Worm (Caenorhabditis elegans) whole organism, early embryonic: Measurements from ENCODE around the gene str-247.

ENCODE experiments used
- B0310.2 ChIP-seq: sonication (generic microtip); optimal IDR thresholded peaks from 2 replicates; lab custom pipeline; 2016; ENCODE audit warnings: mild to moderate bottlenecking, missing genetic modification characterization, missing compliant biosample characterization
- F13C5.2 ChIP-seq: sonication (generic microtip); optimal IDR thresholded peaks from 2 replicates; lab custom pipeline; 2017; ENCODE audit warnings: mild to moderate bottlenecking, missing genetic modification characterization, inconsistent platforms, missing compliant biosample characterization
- aly-1 ChIP-seq: sonication (generic microtip); optimal IDR thresholded peaks from 2 replicates; lab custom pipeline; 2016; ENCODE audit warnings: missing genetic modification characterization, missing compliant biosample characterization
- ama-1 ChIP-seq: fragments of 150-350 bp; optimal IDR thresholded peaks from 2 replicates; lab custom pipeline; 2014
- ceh-13 ChIP-seq: fragments of 200-800 bp; sonication (Bioruptor generic); optimal IDR thresholded peaks from 2 replicates; lab custom pipeline; 2018; ENCODE audit warnings: mild to moderate bottlenecking, missing genetic modification characterization, missing compliant biosample characterization
- ceh-36 ChIP-seq: sonication (generic microtip); optimal IDR thresholded peaks from 2 replicates; lab custom pipeline; 2016; ENCODE audit warnings: missing genetic modification characterization, inconsistent platforms, missing compliant biosample characterization
- ets-7 ChIP-seq: sonication (generic microtip); optimal IDR thresholded peaks from 2 replicates; lab custom pipeline; 2016; ENCODE audit warnings: missing genotype, missing genetic modification characterization, missing compliant biosample characterization
- flt-1 ChIP-seq: fragments of 200-800 bp; sonication (Bioruptor generic); IDR thresholded peaks from 2 replicates; pipeline ENCODE4 v1.3.6; 2022; ENCODE audit warnings: missing genetic modification characterization, missing compliant biosample characterization
- hmbx-1 ChIP-seq: sonication (generic microtip); optimal IDR thresholded peaks from 2 replicates; lab custom pipeline; 2016; ENCODE audit warnings: mild to moderate bottlenecking, missing genetic modification characterization, missing compliant biosample characterization
- hmg-4 ChIP-seq: fragments of 200-800 bp; sonication (Bioruptor generic); optimal IDR thresholded peaks from 2 replicates; lab custom pipeline; 2018; ENCODE audit warnings: mild to moderate bottlenecking, missing genetic modification characterization, missing compliant biosample characterization
- hnd-1 ChIP-seq: sonication (generic microtip); optimal IDR thresholded peaks from 2 replicates; lab custom pipeline; 2016; ENCODE audit warnings: missing genetic modification characterization, missing compliant biosample characterization
- pes-1 ChIP-seq: fragments of 200-800 bp; sonication (Bioruptor generic); IDR thresholded peaks from 2 replicates; pipeline ENCODE4 v1.3.6; 2022; ENCODE audit warnings: missing genetic modification reagents, missing genetic modification characterization, missing compliant biosample characterization
- scrt-1 ChIP-seq: fragments of 200-800 bp; sonication (Bioruptor generic); IDR thresholded peaks from 2 replicates; pipeline ENCODE4 v1.3.6; 2022; ENCODE audit warnings: missing genetic modification characterization, missing compliant biosample characterization
- sea-1 ChIP-seq: fragments of 200-800 bp; sonication (Bioruptor generic); conservative IDR thresholded peaks from 2 replicates; pipeline ENCODE4 v1.3.6; 2022; ENCODE audit warnings: missing genetic modification characterization, missing compliant biosample characterization
- tbx-11 ChIP-seq: fragments of 200-800 bp; sonication (Bioruptor generic); IDR thresholded peaks from 2 replicates; pipeline ENCODE4 v1.3.6; 2022; ENCODE audit warnings: missing genetic modification characterization, missing compliant biosample characterization
- tbx-37 ChIP-seq: fragments of 200-800 bp; sonication (Bioruptor generic); conservative IDR thresholded peaks from 2 replicates; pipeline ENCODE4 v1.3.6; 2022; ENCODE audit warnings: missing genetic modification reagents, missing genetic modification characterization, missing compliant biosample characterization
- tra-4 ChIP-seq: sonication (generic microtip); optimal IDR thresholded peaks from 2 replicates; lab custom pipeline; 2017; ENCODE audit warnings: missing genetic modification characterization, missing compliant biosample characterization

The str-247 gene

DNA sequence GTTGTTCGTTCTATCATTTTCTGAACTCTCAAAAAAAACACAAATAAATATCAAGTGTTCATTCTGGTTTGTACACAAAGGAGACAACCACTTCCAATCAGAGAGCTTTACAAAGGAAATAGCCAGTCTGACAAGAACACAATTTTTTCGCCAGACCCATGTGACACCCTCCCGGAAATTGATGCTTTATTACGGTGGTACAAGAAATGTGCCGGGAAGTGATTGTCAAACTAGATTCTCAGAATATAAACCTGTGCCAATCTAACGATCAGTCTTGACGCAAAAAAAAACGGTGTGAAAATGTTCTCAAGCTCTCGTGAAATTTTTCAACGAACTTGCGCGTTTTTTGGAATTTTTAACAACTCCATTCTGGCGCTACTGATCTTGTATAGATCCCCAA, at the start of gene str-247:
TSS of gene str-247 (plus strand) at position 301 of the 400 bp plus-strand sequence.
- TF ChIP-seq flt-1 (GFP tag; lab: Robert Waterston, UW) (no peak), tra-4 (no peak), hmbx-1 (tag; lab: Kevin White, UChicago) (no peak), scrt-1 (GFP tag; lab: Robert Waterston, UW) (no peak), hnd-1 (tag; lab: Kevin White, UChicago) (no peak), ama-1 (no peak), aly-1 (no peak), ets-7 (tag; lab: Kevin White, UChicago) (no peak), tbx-11 (GFP tag; lab: Robert Waterston, UW) (no peak), hmg-4 (GFP tag; lab: Kevin White, UChicago) (no peak), F13C5.2 (tag; lab: Kevin White, UChicago) (no peak), ceh-36 (tag; lab: Kevin White, UChicago) (no peak), tbx-37 (no peak), sea-1 (GFP tag; lab: Robert Waterston, UW) (no peak), pes-1 (GFP tag; lab: Robert Waterston, UW) (no peak), ceh-13 (GFP tag; lab: Kevin White, UChicago) (no peak)

DNA sequence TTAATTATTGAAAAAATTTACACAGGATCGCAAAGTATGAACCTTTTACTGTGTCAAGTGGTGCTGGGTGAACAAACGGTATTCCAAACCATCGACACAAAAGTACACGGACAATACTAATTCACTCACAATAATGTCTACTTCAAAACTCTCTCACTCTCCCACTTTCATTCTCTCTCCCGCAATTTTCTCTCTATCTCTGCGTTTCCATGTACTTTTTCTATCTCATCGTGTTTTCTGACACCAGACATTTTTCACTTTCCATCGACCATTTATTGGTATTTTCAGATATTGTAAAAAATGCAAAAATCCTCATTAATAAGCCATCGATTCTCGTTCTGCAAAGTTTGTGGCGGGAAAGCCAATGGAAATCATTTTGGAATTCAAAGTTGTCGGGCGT, 48.0 kb upstream of the str-247 start, which contains the start of gene nhr-156:
TSS of gene nhr-156 (plus strand) at position 266 of the 400 bp plus-strand sequence.
- TF ChIP-seq B0310.2 (tag; lab: Kevin White, UChicago), result no peak
- TF ChIP-seq scrt-1 (GFP tag; lab: Robert Waterston, UW), result no peak
- TF ChIP-seq flt-1 (GFP tag; lab: Robert Waterston, UW), result no peak
- TF ChIP-seq ceh-13 (GFP tag; lab: Kevin White, UChicago), result no peak
- no peak for TF ChIP-seq aly-1
- TF ChIP-seq ama-1, result no peak
- no peak for TF ChIP-seq hnd-1 (tag; lab: Kevin White, UChicago)
- no peak for TF ChIP-seq tra-4
- TF ChIP-seq pes-1 (GFP tag; lab: Robert Waterston, UW), result no peak
- TF ChIP-seq hmbx-1 (tag; lab: Kevin White, UChicago), result no peak
- no peak for TF ChIP-seq sea-1 (GFP tag; lab: Robert Waterston, UW)
- no peak for TF ChIP-seq ets-7 (tag; lab: Kevin White, UChicago)

DNA sequence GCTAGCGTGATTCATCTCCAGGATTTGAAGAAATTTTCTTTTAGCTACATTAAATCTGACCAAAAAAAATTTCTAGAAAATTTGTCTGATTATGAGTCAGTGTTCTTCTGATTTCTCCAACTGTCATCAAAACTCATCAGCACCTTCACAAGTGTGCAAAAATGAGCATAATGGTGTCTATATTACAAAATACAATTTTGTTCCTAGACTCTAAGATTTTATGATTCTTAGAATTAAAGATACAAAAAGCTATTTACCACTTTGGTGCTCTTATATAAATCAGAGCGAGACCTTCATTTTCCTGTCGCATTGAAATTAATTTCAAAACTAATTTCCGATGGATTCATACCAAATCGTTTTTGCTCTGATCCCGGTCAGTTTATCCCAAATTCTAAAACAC, 41.4 kb upstream of the str-247 start, which contains the start of gene srx-68:
TSS of gene srx-68 (plus strand) at position 301 of the 400 bp plus-strand sequence.
- TF ChIP-seq sea-1 (GFP tag; lab: Robert Waterston, UW) (no peak), aly-1 (no peak), hnd-1 (tag; lab: Kevin White, UChicago) (no peak), F13C5.2 (tag; lab: Kevin White, UChicago) (no peak), tbx-11 (GFP tag; lab: Robert Waterston, UW) (no peak), hmbx-1 (tag; lab: Kevin White, UChicago) (no peak), tra-4 (no peak), ama-1 (no peak), scrt-1 (GFP tag; lab: Robert Waterston, UW) (no peak), pes-1 (GFP tag; lab: Robert Waterston, UW) (no peak), ceh-13 (GFP tag; lab: Kevin White, UChicago) (no peak), ceh-36 (tag; lab: Kevin White, UChicago) (no peak), tbx-37 (no peak), flt-1 (GFP tag; lab: Robert Waterston, UW) (no peak), B0310.2 (tag; lab: Kevin White, UChicago) (no peak), hmg-4 (GFP tag; lab: Kevin White, UChicago) (no peak), ets-7 (tag; lab: Kevin White, UChicago) (no peak)

DNA sequence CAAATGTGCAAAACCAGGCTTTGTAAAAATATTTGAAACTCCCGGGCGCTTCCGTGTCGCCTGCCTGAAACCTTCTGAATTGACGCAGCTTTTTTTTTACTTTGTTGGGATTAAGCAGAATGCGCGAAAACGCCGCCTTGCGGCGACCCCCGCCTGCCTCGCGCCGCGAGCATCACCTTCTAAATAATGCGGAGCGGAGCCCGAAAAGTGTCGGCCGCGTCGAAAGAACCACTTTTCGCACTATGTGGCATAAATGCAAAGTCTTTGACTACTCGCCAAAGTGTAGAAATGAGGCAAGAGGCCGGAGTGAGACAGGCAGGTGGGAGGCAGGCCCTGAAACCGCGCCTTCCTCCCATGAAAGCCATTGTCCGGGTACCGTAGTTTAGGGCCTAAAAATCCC, 40.7 kb upstream of the str-247 start:
- TF ChIP-seq tbx-11 (GFP tag; lab: Robert Waterston, UW) (no peak), hnd-1 (tag; lab: Kevin White, UChicago) (no peak), hmbx-1 (tag; lab: Kevin White, UChicago) (no peak), tra-4 (no peak), hmg-4 (GFP tag; lab: Kevin White, UChicago) (no peak), sea-1 (GFP tag; lab: Robert Waterston, UW) (no peak), tbx-37 (no peak), ceh-36 (tag; lab: Kevin White, UChicago) (no peak)

DNA sequence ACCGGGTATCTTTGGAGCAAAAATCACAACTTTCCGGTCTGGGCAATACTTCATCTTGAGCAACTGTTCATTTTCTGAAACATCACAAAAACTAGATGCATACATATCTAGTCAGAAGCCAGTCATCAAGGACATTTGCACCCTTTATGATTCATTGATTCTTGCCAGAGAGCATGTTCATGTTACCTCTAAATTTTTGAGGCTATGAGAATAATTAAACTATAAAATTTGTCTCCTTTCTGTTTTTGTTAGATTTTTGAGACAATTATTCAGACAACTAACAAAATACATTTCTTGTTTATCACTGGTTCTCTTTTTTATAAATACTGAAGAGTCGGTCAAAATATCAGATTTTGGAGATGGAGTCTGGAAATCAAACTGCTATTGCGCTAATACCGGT, 37.4 kb upstream of the str-247 start, which contains the start of gene srx-67:
TSS of gene srx-67 (plus strand) at position 301 of the 400 bp plus-strand sequence.
- TF ChIP-seq pes-1 (GFP tag; lab: Robert Waterston, UW) (no peak), flt-1 (GFP tag; lab: Robert Waterston, UW) (no peak), hmbx-1 (tag; lab: Kevin White, UChicago) (no peak), hmg-4 (GFP tag; lab: Kevin White, UChicago) (no peak), F13C5.2 (tag; lab: Kevin White, UChicago) (no peak), tbx-11 (GFP tag; lab: Robert Waterston, UW) (no peak), sea-1 (GFP tag; lab: Robert Waterston, UW) (no peak), aly-1 (no peak), hnd-1 (tag; lab: Kevin White, UChicago) (no peak), scrt-1 (GFP tag; lab: Robert Waterston, UW) (no peak), tra-4 (no peak), ama-1 (no peak), ceh-13 (GFP tag; lab: Kevin White, UChicago) (no peak), ets-7 (tag; lab: Kevin White, UChicago) (no peak)

DNA sequence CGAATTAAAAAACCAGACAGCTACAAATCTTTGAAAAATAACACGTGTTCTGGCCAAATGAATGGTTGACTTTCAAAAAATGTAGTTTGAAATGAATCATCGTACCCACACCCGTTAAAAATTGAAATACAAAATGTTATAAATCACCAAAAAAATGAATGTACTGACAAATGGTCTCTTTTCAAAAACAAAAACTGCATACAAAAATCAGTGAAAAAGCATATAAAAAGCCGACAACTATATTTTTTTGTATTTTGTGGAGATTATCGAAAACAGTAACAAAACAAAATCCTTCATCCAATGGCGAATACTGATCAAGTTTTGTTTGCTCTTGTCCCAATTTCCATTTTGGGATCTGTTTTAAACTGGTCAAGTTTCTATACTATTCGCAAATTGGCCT, 34.5 kb upstream of the str-247 start, which contains the start of gene srx-66:
TSS of gene srx-66 (plus strand) at position 301 of the 400 bp plus-strand sequence.
- TF ChIP-seq sea-1 (GFP tag; lab: Robert Waterston, UW) (no peak), scrt-1 (GFP tag; lab: Robert Waterston, UW) (no peak), aly-1 (no peak), ceh-36 (tag; lab: Kevin White, UChicago) (no peak), hnd-1 (tag; lab: Kevin White, UChicago) (no peak), flt-1 (GFP tag; lab: Robert Waterston, UW) (no peak), tbx-11 (GFP tag; lab: Robert Waterston, UW) (no peak), ceh-13 (GFP tag; lab: Kevin White, UChicago) (no peak), B0310.2 (tag; lab: Kevin White, UChicago) (no peak), pes-1 (GFP tag; lab: Robert Waterston, UW) (no peak), F13C5.2 (tag; lab: Kevin White, UChicago) (no peak), hmg-4 (GFP tag; lab: Kevin White, UChicago) (no peak), tra-4 (no peak), tbx-37 (no peak), ama-1 (no peak), ets-7 (tag; lab: Kevin White, UChicago) (no peak), hmbx-1 (tag; lab: Kevin White, UChicago) (no peak)
